Fruit fly (Drosophila melanogaster) whole organism, embryonic: ENCODE results near the gene CG5056.

Source experiments
- C15 ChIP-seq: fragments of 200-800 bp; sonication (Bioruptor generic); IDR thresholded peaks from 3 replicates; pipeline ENCODE4 v1.3.6; 2022; ENCODE audit warnings: missing biosample characterization, missing genetic modification characterization
- CG12659 ChIP-seq: fragments of 200-800 bp; sonication (Bioruptor generic); optimal IDR thresholded peaks from 3 replicates; lab custom pipeline; 2017; ENCODE audit warnings: mild to moderate bottlenecking, missing biosample characterization, missing genetic modification reagents, missing genetic modification characterization
- CG12744 ChIP-seq: fragments of 200-800 bp; sonication (Bioruptor generic); optimal IDR thresholded peaks from 2 replicates; lab custom pipeline; 2016; ENCODE audit warnings: missing biosample characterization, missing genetic modification characterization
- CG14050 ChIP-seq: fragments of 200-800 bp; sonication (Bioruptor generic); IDR thresholded peaks from 3 replicates; pipeline ENCODE4 v1.3.6; 2022; ENCODE audit warnings: missing biosample characterization, missing genetic modification characterization
- CG14710 ChIP-seq: fragments of 200-800 bp; sonication (Bioruptor generic); optimal IDR thresholded peaks from 3 replicates; lab custom pipeline; 2019; ENCODE audit warnings: missing biosample characterization, mild to moderate bottlenecking, missing genetic modification characterization, moderate library complexity
- CG15696 ChIP-seq: fragments of 200-800 bp; sonication (Bioruptor generic); optimal IDR thresholded peaks from 2 replicates; lab custom pipeline; 2019; ENCODE audit warnings: missing biosample characterization, mild to moderate bottlenecking, missing genetic modification characterization, moderate library complexity
- CG17361 ChIP-seq: fragments of 200-800 bp; sonication (Bioruptor generic); IDR thresholded peaks from 3 replicates; pipeline ENCODE4 v1.3.6; 2022; ENCODE audit warnings: missing biosample characterization, missing genetic modification characterization
- CG17802 ChIP-seq: fragments of 200-800 bp; sonication (Bioruptor generic); optimal IDR thresholded peaks from 2 replicates; lab custom pipeline; 2018; ENCODE audit warnings: missing biosample characterization, mild to moderate bottlenecking, missing genetic modification characterization, moderate library complexity
- CG17912 ChIP-seq: fragments of 200-800 bp; sonication (Bioruptor generic); optimal IDR thresholded peaks from 2 replicates; lab custom pipeline; 2018; ENCODE audit warnings: missing biosample characterization, mild to moderate bottlenecking, missing genetic modification characterization
- CG30020 ChIP-seq: fragments of 200-800 bp; optimal IDR thresholded peaks from 2 replicates; lab custom pipeline; 2019; ENCODE audit warnings: missing biosample characterization, mild to moderate bottlenecking, missing genetic modification characterization, moderate library complexity
- CG3065 ChIP-seq: fragments of 200-800 bp; sonication (Bioruptor generic); optimal IDR thresholded peaks from 2 replicates; lab custom pipeline; 2016; ENCODE audit warnings: missing biosample characterization, missing genetic modification characterization
- CG4854 ChIP-seq: fragments of 200-800 bp; sonication (Bioruptor generic); optimal IDR thresholded peaks from 2 replicates; lab custom pipeline; 2016; ENCODE audit warnings: missing biosample characterization, missing genetic modification characterization, inconsistent platforms
- CG5245 ChIP-seq: fragments of 200-800 bp; sonication (Bioruptor generic); optimal IDR thresholded peaks from 3 replicates; lab custom pipeline; 2016; ENCODE audit warnings: missing biosample characterization, missing genetic modification characterization
- CG7839 ChIP-seq: fragments of 200-800 bp; sonication (Bioruptor generic); optimal IDR thresholded peaks from 3 replicates; lab custom pipeline; 2018; ENCODE audit warnings: missing biosample characterization, mild to moderate bottlenecking, missing genetic modification characterization, moderate library complexity
- CG7987 ChIP-seq: fragments of 200-800 bp; sonication (Bioruptor generic); optimal IDR thresholded peaks from 2 replicates; lab custom pipeline; 2018; ENCODE audit warnings: missing biosample characterization, mild to moderate bottlenecking, missing genetic modification characterization, moderate library complexity
- CG8765 ChIP-seq: fragments of 200-800 bp; sonication (Bioruptor generic); IDR thresholded peaks from 2 replicates; pipeline ENCODE4 v1.3.6; 2022; ENCODE audit warnings: missing biosample characterization, missing genetic modification characterization
- CG9876 ChIP-seq: fragments of 200-800 bp; sonication (Bioruptor generic); optimal IDR thresholded peaks from 2 replicates; lab custom pipeline; 2016; ENCODE audit warnings: missing biosample characterization, missing genetic modification characterization
- D19A ChIP-seq: fragments of 200-800 bp; optimal IDR thresholded peaks from 3 replicates; lab custom pipeline; 2019; ENCODE audit warnings: missing biosample characterization, mild to moderate bottlenecking, missing genetic modification characterization, moderate library complexity
- D19B ChIP-seq: fragments of 200-800 bp; sonication (Bioruptor generic); optimal IDR thresholded peaks from 2 replicates; lab custom pipeline; 2017; ENCODE audit warnings: missing biosample characterization, mild to moderate bottlenecking, missing genetic modification characterization
- Dip2 ChIP-seq: fragments of 200-800 bp; sonication (Bioruptor generic); IDR thresholded peaks from 2 replicates; pipeline ENCODE4 v1.3.6; 2022; ENCODE audit warnings: missing biosample characterization, missing genetic modification characterization
- Dp ChIP-seq: fragments of 200-800 bp; sonication (Bioruptor generic); optimal IDR thresholded peaks from 2 replicates; lab custom pipeline; 2018; ENCODE audit warnings: missing biosample characterization, mild to moderate bottlenecking, missing genetic modification characterization, moderate library complexity
- Dref ChIP-seq: fragments of 200-800 bp; sonication (Bioruptor generic); IDR thresholded peaks from 2 replicates; pipeline ENCODE4 v1.3.6; 2022; ENCODE audit warnings: missing biosample characterization, missing genetic modification characterization
- HmgZ ChIP-seq: fragments of 200-800 bp; sonication (Bioruptor generic); optimal IDR thresholded peaks from 2 replicates; lab custom pipeline; 2018; ENCODE audit warnings: missing biosample characterization, mild to moderate bottlenecking, missing genetic modification characterization
- MESR4 ChIP-seq: fragments of 200-800 bp; sonication (Bioruptor generic); optimal IDR thresholded peaks from 2 replicates; lab custom pipeline; 2018; ENCODE audit warnings: missing biosample characterization, mild to moderate bottlenecking, missing genetic modification characterization, moderate library complexity
- Max ChIP-seq: fragments of 200-800 bp; sonication (Bioruptor generic); optimal IDR thresholded peaks from 2 replicates; lab custom pipeline; 2016; ENCODE audit warnings: missing biosample characterization, mild to moderate bottlenecking, missing genetic modification characterization
- Med ChIP-seq: fragments of 200-800 bp; sonication (Bioruptor generic); peaks from one replicate; lab custom pipeline; 2016; ENCODE audit warnings: missing biosample characterization, missing genetic modification characterization, mild to moderate bottlenecking, inconsistent platforms, moderate library complexity
- Sry-β ChIP-seq: fragments of 200-800 bp; sonication (Bioruptor generic); optimal IDR thresholded peaks from 2 replicates; lab custom pipeline; 2018; ENCODE audit warnings: missing biosample characterization, mild to moderate bottlenecking, missing genetic modification characterization, moderate library complexity
- amos ChIP-seq: fragments of 200-800 bp; sonication (Bioruptor generic); IDR thresholded peaks from 2 replicates; pipeline ENCODE4 v1.3.6; 2022; ENCODE audit warnings: missing biosample characterization, missing genetic modification characterization; ENCODE audit not compliant: partially characterized antibody
- ash1 ChIP-seq: fragments of 200-800 bp; sonication (Bioruptor generic); optimal IDR thresholded peaks from 2 replicates; lab custom pipeline; 2018; ENCODE audit warnings: missing biosample characterization, mild to moderate bottlenecking, missing genetic modification characterization
- cas ChIP-seq: fragments of 200-800 bp; sonication (Bioruptor generic); IDR thresholded peaks from 2 replicates; pipeline ENCODE4 v1.3.6; 2022; ENCODE audit warnings: missing biosample characterization, missing genetic modification characterization
- chinmo ChIP-seq: fragments of 200-800 bp; sonication (Bioruptor generic); IDR thresholded peaks from 4 replicates; pipeline ENCODE4 v1.3.6; 2022; ENCODE audit warnings: missing biosample characterization, missing genetic modification characterization; ENCODE audit not compliant: partially characterized antibody
- crol ChIP-seq: fragments of 200-800 bp; sonication (Bioruptor generic); IDR thresholded peaks from 2 replicates; pipeline ENCODE4 v1.3.6; 2022; ENCODE audit warnings: missing biosample characterization, missing genetic modification characterization
- disco-r ChIP-seq: fragments of 200-800 bp; sonication (Bioruptor generic); optimal IDR thresholded peaks from 2 replicates; lab custom pipeline; 2016; ENCODE audit warnings: missing biosample characterization, missing genetic modification characterization
- ewg ChIP-seq: fragments of 200-800 bp; sonication (Bioruptor generic); optimal IDR thresholded peaks from 3 replicates; lab custom pipeline; 2017; ENCODE audit warnings: mild to moderate bottlenecking, missing biosample characterization, missing genetic modification reagents, missing genetic modification characterization
- gcm ChIP-seq: fragments of 200-800 bp; sonication (Bioruptor generic); optimal IDR thresholded peaks from 2 replicates; lab custom pipeline; 2019; ENCODE audit warnings: missing biosample characterization, mild to moderate bottlenecking, missing genetic modification characterization, moderate library complexity
- grau ChIP-seq: fragments of 200-800 bp; optimal IDR thresholded peaks from 3 replicates; lab custom pipeline; 2019; ENCODE audit warnings: missing biosample characterization, mild to moderate bottlenecking, missing genetic modification characterization, moderate library complexity
- lbe ChIP-seq: fragments of 200-800 bp; sonication (Bioruptor generic); optimal IDR thresholded peaks from 2 replicates; lab custom pipeline; 2016; ENCODE audit warnings: missing biosample characterization, mild to moderate bottlenecking, missing genetic modification characterization
- lmd ChIP-seq: fragments of 200-800 bp; sonication (Bioruptor generic); IDR thresholded peaks from 2 replicates; pipeline ENCODE4 v1.3.6; 2022; ENCODE audit warnings: missing biosample characterization, missing genetic modification characterization
- mld ChIP-seq: fragments of 200-800 bp; sonication (Bioruptor generic); IDR thresholded peaks from 3 replicates; pipeline ENCODE4 v1.3.6; 2022; ENCODE audit warnings: missing biosample characterization, missing genetic modification characterization; ENCODE audit not compliant: partially characterized antibody
- nerfin-1 ChIP-seq: fragments of 200-800 bp; sonication (Bioruptor generic); optimal IDR thresholded peaks from 3 replicates; lab custom pipeline; 2019; ENCODE audit warnings: missing biosample characterization, mild to moderate bottlenecking, missing genetic modification characterization, moderate library complexity
- pzg ChIP-seq: fragments of 200-800 bp; sonication (Bioruptor generic); optimal IDR thresholded peaks from 3 replicates; lab custom pipeline; 2018; ENCODE audit warnings: missing biosample characterization, mild to moderate bottlenecking, missing genetic modification characterization, moderate library complexity
- row ChIP-seq: fragments of 200-800 bp; sonication (Bioruptor generic); IDR thresholded peaks from 3 replicates; pipeline ENCODE4 v1.3.6; 2022; ENCODE audit warnings: missing biosample characterization, missing genetic modification characterization
- slbo ChIP-seq: fragments of 200-800 bp; sonication (Bioruptor generic); IDR thresholded peaks from 2 replicates; pipeline ENCODE4 v1.3.6; 2022; ENCODE audit warnings: missing biosample characterization, missing genetic modification characterization
- slp2 ChIP-seq: fragments of 200-800 bp; sonication (Bioruptor generic); optimal IDR thresholded peaks from 2 replicates; lab custom pipeline; 2016; ENCODE audit warnings: missing biosample characterization, missing genetic modification characterization
- sug ChIP-seq: fragments of 200-800 bp; optimal IDR thresholded peaks from 2 replicates; lab custom pipeline; 2019; ENCODE audit warnings: missing biosample characterization, mild to moderate bottlenecking, missing genetic modification characterization, moderate library complexity
- trem ChIP-seq: fragments of 200-800 bp; optimal IDR thresholded peaks from 3 replicates; lab custom pipeline; 2019; ENCODE audit warnings: missing biosample characterization, mild to moderate bottlenecking, missing genetic modification characterization, moderate library complexity
- twi ChIP-seq: fragments of 200-800 bp; optimal IDR thresholded peaks from 2 replicates; lab custom pipeline; 2019; ENCODE audit warnings: missing biosample characterization, mild to moderate bottlenecking, missing genetic modification characterization, moderate library complexity
- tx ChIP-seq: fragments of 200-800 bp; sonication (Bioruptor generic); optimal IDR thresholded peaks from 2 replicates; lab custom pipeline; 2016; ENCODE audit warnings: missing biosample characterization, missing genetic modification characterization
- yki ChIP-seq: fragments of >200 bp; optimal IDR thresholded peaks from 3 replicates; lab custom pipeline; 2018
- zen ChIP-seq: fragments of 200-800 bp; sonication (Bioruptor generic); optimal IDR thresholded peaks from 3 replicates; lab custom pipeline; 2018; ENCODE audit warnings: missing biosample characterization, mild to moderate bottlenecking, missing genetic modification characterization, moderate library complexity
- zfh2 ChIP-seq: fragments of 200-800 bp; sonication (Bioruptor generic); optimal IDR thresholded peaks from 2 replicates; lab custom pipeline; 2016; ENCODE audit warnings: missing biosample characterization, missing genetic modification characterization

CG5056 gene

DNA sequence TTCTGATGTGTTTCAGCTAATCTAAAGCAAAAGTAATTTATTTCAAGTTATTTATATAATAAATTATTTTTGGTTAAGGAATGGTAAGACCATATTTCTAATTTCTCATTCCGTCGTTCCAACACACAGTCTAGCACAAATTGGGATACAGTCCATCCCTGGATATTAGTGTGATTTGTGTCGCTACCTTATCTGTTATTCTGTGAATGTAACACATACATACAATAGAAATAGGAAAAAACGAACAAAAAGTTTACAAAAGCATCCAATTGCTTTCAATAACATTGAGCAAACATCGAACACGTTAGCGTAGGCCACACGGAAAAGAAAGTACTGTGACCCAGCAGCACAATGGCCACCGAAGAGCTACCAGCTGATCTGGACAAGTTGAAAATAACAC lies at the start of gene CG5056 (continued):
- TF ChIP-seq MESR4 (GFP tag; lab: Kevin White, UChicago) (peak; percentile 95), chinmo (no peak), CG12744 (no peak), row (GFP tag; lab: Robert Waterston, UW) (peak; percentile 86), D19B (GFP tag; lab: Kevin White, UChicago) (no peak), CG9876 (GFP tag; lab: Kevin White, UChicago) (no peak), C15 (GFP tag; lab: Robert Waterston, UW) (no peak), twi (tag; lab: Kevin White, UChicago) (no peak), CG7987 (GFP tag; lab: Kevin White, UChicago) (peak; percentile 5), gcm (no peak), yki (lab: Kevin White, UChicago) (no peak), CG30020 (peak; percentile 100), zfh2 (no peak), cas (GFP tag; lab: Robert Waterston, UW) (no peak), disco-r (GFP tag; lab: Kevin White, UChicago) (no peak), CG3065 (GFP tag; lab: Kevin White, UChicago) (no peak), lmd (GFP tag; lab: Robert Waterston, UW) (peak; percentile 16; the same call in 1 of the 2 replicates), CG12659 (peak; percentile 75), sug (tag; lab: Kevin White, UChicago) (peak; percentile 37), Med (GFP tag; lab: Kevin White, UChicago) (peak; percentile 78), amos (GFP tag; lab: Robert Waterston, UW) (peak; percentile 10; the same call in 1 of the 2 replicates), ash1 (GFP tag; lab: Kevin White, UChicago) (no peak), Dip2 (GFP tag; lab: Robert Waterston, UW) (no peak), slbo (GFP tag; lab: Robert Waterston, UW) (peak; percentile 43; the same call in 1 of the 2 replicates), pzg (peak; percentile 88), CG17912 (GFP tag; lab: Kevin White, UChicago) (peak; percentile 19), slp2 (GFP tag; lab: Kevin White, UChicago) (no peak), nerfin-1 (tag; lab: Kevin White, UChicago) (peak; percentile 12), Dp (GFP tag; lab: Kevin White, UChicago) (peak; percentile 36), CG8765 (GFP tag; lab: Robert Waterston, UW) (no peak), CG14050 (GFP tag; lab: Robert Waterston, UW) (no peak), D19A (no peak), zen (tag; lab: Kevin White, UChicago) (peak; percentile 41), CG4854 (GFP tag; lab: Kevin White, UChicago) (no peak), grau (tag; lab: Kevin White, UChicago) (peak; percentile 34), CG5245 (GFP tag; lab: Kevin White, UChicago) (no peak), CG17361 (GFP tag; lab: Robert Waterston, UW) (peak; percentile 54; the same call in 2 of the 3 replicates), trem (tag; lab: Kevin White, UChicago) (peak; percentile 69), crol (GFP tag; lab: Robert Waterston, UW) (no peak), lbe (GFP tag; lab: Kevin White, UChicago) (peak; percentile 21), mld (GFP tag; lab: Robert Waterston, UW) (no peak), Dref (GFP tag; lab: Robert Waterston, UW) (peak; percentile 39), CG14710 (tag; lab: Kevin White, UChicago) (peak; percentile 65), CG7839 (no peak), tx (GFP tag; lab: Kevin White, UChicago) (no peak), ewg (GFP tag; lab: Kevin White, UChicago) (peak; percentile 41), Max (peak; percentile 17), CG17802 (tag; lab: Kevin White, UChicago) (peak; percentile 83), Sry-β (GFP tag; lab: Kevin White, UChicago) (peak; percentile 50), CG15696 (tag; lab: Kevin White, UChicago) (peak; percentile 18), HmgZ (tag; lab: Kevin White, UChicago) (peak; percentile 62)
